Worm (Caenorhabditis elegans) whole organism, late embryonic: ENCODE measurements around the gene fbxa-24.

Experiments used
- C08G9.2 ChIP-seq: sonication (generic microtip); optimal IDR thresholded peaks from 2 replicates; lab custom pipeline; 2016; ENCODE audit warnings: mild to moderate bottlenecking, missing genetic modification characterization, moderate library complexity, missing compliant biosample characterization
- K09A11.1 ChIP-seq: sonication (generic microtip); optimal IDR thresholded peaks from 2 replicates; lab custom pipeline; 2017; ENCODE audit warnings: antibody characterized with exemption, mild to moderate bottlenecking, missing genetic modification characterization, missing compliant biosample characterization; ENCODE audit not compliant: insufficient read depth
- Y22D7AL.16 ChIP-seq: sonication (generic microtip); optimal IDR thresholded peaks from 2 replicates; lab custom pipeline; 2016; ENCODE audit warnings: missing genetic modification characterization, missing compliant biosample characterization
- ama-1 ChIP-seq: fragments of 150-350 bp; optimal IDR thresholded peaks from 2 replicates; lab custom pipeline; 2014
- ceh-14 ChIP-seq: sonication (generic microtip); optimal IDR thresholded peaks from 2 replicates; lab custom pipeline; 2016; ENCODE audit warnings: missing genotype, missing genetic modification characterization, missing compliant biosample characterization
- ceh-18 ChIP-seq: sonication (generic microtip); optimal IDR thresholded peaks from 2 replicates; lab custom pipeline; 2016; ENCODE audit warnings: missing genetic modification characterization, missing compliant biosample characterization
- ceh-2 ChIP-seq: sonication (generic microtip); optimal IDR thresholded peaks from 2 replicates; lab custom pipeline; 2016; ENCODE audit warnings: missing genotype, missing genetic modification characterization, missing compliant biosample characterization
- ceh-22 ChIP-seq: sonication (generic microtip); optimal IDR thresholded peaks from 2 replicates; lab custom pipeline; 2017; ENCODE audit warnings: missing biosample characterization, missing genetic modification characterization
- ceh-24 ChIP-seq: sonication (generic microtip); optimal IDR thresholded peaks from 2 replicates; lab custom pipeline; 2016; ENCODE audit warnings: mild to moderate bottlenecking, missing genetic modification characterization, missing compliant biosample characterization
- ceh-34 ChIP-seq: sonication (generic microtip); optimal IDR thresholded peaks from 2 replicates; lab custom pipeline; 2016; ENCODE audit warnings: mild to moderate bottlenecking, missing genetic modification characterization, missing compliant biosample characterization
- ceh-6 ChIP-seq: fragments of 200-800 bp; sonication (Bioruptor generic); optimal IDR thresholded peaks from 2 replicates; lab custom pipeline; 2018; ENCODE audit warnings: mild to moderate bottlenecking, missing genetic modification characterization, missing compliant biosample characterization
- elt-2 ChIP-seq: sonication (generic microtip); optimal IDR thresholded peaks from 2 replicates; lab custom pipeline; 2016; ENCODE audit warnings: missing genetic modification reagents, missing genetic modification characterization, missing compliant biosample characterization
- fax-1 ChIP-seq: sonication (generic microtip); optimal IDR thresholded peaks from 2 replicates; lab custom pipeline; 2016; ENCODE audit warnings: missing genotype, missing genetic modification characterization, missing compliant biosample characterization
- fkh-10 ChIP-seq: fragments of 150-350 bp; optimal IDR thresholded peaks from 2 replicates; lab custom pipeline; 2014; ENCODE audit warnings: missing biosample characterization, missing genetic modification reagents, missing genetic modification characterization
- fkh-6 ChIP-seq: sonication (generic microtip); optimal IDR thresholded peaks from 2 replicates; lab custom pipeline; 2016; ENCODE audit warnings: missing genetic modification characterization, missing compliant biosample characterization
- hlh-15 ChIP-seq: sonication (generic microtip); optimal IDR thresholded peaks from 2 replicates; lab custom pipeline; 2016; ENCODE audit warnings: missing genetic modification characterization, missing compliant biosample characterization
- hlh-6 ChIP-seq: sonication (generic microtip); optimal IDR thresholded peaks from 2 replicates; lab custom pipeline; 2016; ENCODE audit warnings: missing genotype, missing genetic modification characterization, missing compliant biosample characterization
- lin-11 ChIP-seq: fragments of 200-800 bp; sonication (Bioruptor generic); optimal IDR thresholded peaks from 2 replicates; lab custom pipeline; 2018; ENCODE audit warnings: mild to moderate bottlenecking, missing genetic modification characterization, missing compliant biosample characterization
- madf-2 ChIP-seq: sonication (generic microtip); optimal IDR thresholded peaks from 2 replicates; lab custom pipeline; 2017; ENCODE audit warnings: missing genetic modification characterization, missing compliant biosample characterization
- mec-3 ChIP-seq: sonication (generic microtip); optimal IDR thresholded peaks from 2 replicates; lab custom pipeline; 2016; ENCODE audit warnings: borderline replicate concordance, missing genetic modification characterization, missing compliant biosample characterization
- nhr-232 ChIP-seq: sonication (generic microtip); optimal IDR thresholded peaks from 2 replicates; lab custom pipeline; 2016; ENCODE audit warnings: missing genetic modification characterization, missing compliant biosample characterization
- npax-4 ChIP-seq: sonication (generic microtip); optimal IDR thresholded peaks from 2 replicates; lab custom pipeline; 2016; ENCODE audit warnings: missing genetic modification characterization, missing compliant biosample characterization
- odd-2 ChIP-seq: sonication (generic microtip); optimal IDR thresholded peaks from 2 replicates; lab custom pipeline; 2017; ENCODE audit warnings: antibody characterized with exemption, mild to moderate bottlenecking, missing genetic modification characterization, missing compliant biosample characterization
- pag-3 ChIP-seq: sonication (generic microtip); optimal IDR thresholded peaks from 2 replicates; lab custom pipeline; 2016; ENCODE audit warnings: missing compliant biosample characterization, missing genetic modification characterization, borderline replicate concordance
- pha-2 ChIP-seq: sonication (generic microtip); optimal IDR thresholded peaks from 2 replicates; lab custom pipeline; 2017; ENCODE audit warnings: mild to moderate bottlenecking, missing genetic modification characterization, missing compliant biosample characterization
- pha-4 ChIP-seq: fragments of 150-350 bp; optimal IDR thresholded peaks from 2 replicates; lab custom pipeline; 2018; ENCODE audit warnings: missing biosample characterization, missing genetic modification reagents, missing genetic modification characterization
- pros-1 ChIP-seq: fragments of 150-350 bp; optimal IDR thresholded peaks from 2 replicates; lab custom pipeline; 2014; ENCODE audit warnings: missing biosample characterization, missing genetic modification reagents, missing genetic modification characterization
- ref-2 ChIP-seq: sonication (generic microtip); optimal IDR thresholded peaks from 2 replicates; lab custom pipeline; 2016; ENCODE audit warnings: missing genetic modification characterization, missing compliant biosample characterization
- rnt-1 ChIP-seq: sonication (generic microtip); optimal IDR thresholded peaks from 2 replicates; lab custom pipeline; 2016; ENCODE audit warnings: missing genetic modification characterization, missing compliant biosample characterization
- sdc-2 ChIP-seq: sonication (generic microtip); optimal IDR thresholded peaks from 2 replicates; lab custom pipeline; 2016; ENCODE audit warnings: missing genotype, missing genetic modification characterization, missing compliant biosample characterization
- sox-4 ChIP-seq: sonication (generic microtip); optimal IDR thresholded peaks from 2 replicates; lab custom pipeline; 2017; ENCODE audit warnings: mild to moderate bottlenecking, missing genetic modification characterization, inconsistent platforms, missing compliant biosample characterization
- tbx-2 ChIP-seq: sonication (generic microtip); optimal IDR thresholded peaks from 2 replicates; lab custom pipeline; 2016; ENCODE audit warnings: missing genetic modification characterization, missing compliant biosample characterization
- unc-3 ChIP-seq, 2 experiments: fragments of 200-800 bp in 1 of 2; sonication (Bioruptor generic) in 1 of 2; sonication (generic microtip) in 1 of 2; conservative IDR thresholded peaks in 1 of 2; optimal IDR thresholded peaks in 1 of 2; 2 replicates each; pipeline versions ENCODE4 v1.3.6 to Lab custom; 2016 to 2022; ENCODE audit warnings: missing compliant biosample characterization in 2 of 2, missing genetic modification characterization in 2 of 2, missing genetic modification reagents in 1 of 2
- unc-42 ChIP-seq: sonication (generic microtip); optimal IDR thresholded peaks from 2 replicates; lab custom pipeline; 2016; ENCODE audit warnings: missing genotype, missing genetic modification characterization, missing compliant biosample characterization
- unc-86 ChIP-seq: sonication (generic microtip); optimal IDR thresholded peaks from 2 replicates; lab custom pipeline; 2016; ENCODE audit warnings: missing genetic modification characterization, missing compliant biosample characterization

The fbxa-24 gene

DNA sequence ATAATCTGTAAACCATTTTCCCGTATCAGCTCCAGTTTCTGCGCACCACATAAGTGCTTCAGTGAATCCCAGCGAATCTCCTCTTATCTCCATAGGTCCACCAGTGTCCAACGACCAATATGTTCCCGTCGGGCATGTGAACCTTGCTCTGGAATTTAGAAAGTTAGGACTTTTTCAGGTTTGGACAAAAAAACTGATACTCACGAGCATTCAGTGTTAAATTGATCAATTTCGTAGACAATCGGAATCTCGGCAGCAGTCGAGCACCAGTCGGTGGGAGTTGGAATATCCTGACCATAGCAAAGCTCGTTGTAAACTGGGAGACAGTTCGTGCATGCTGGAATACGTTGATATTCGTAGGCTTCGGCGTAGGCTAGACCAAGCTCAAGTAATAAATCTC lies 13.3 kb downstream of the fbxa-24 start:
- TF ChIP-seq madf-2 (tag; lab: Kevin White, UChicago) (no peak), ama-1 (lab: Kevin White, UChicago) (no peak), C08G9.2 (no peak), ceh-24 (no peak), sdc-2 (tag; lab: Kevin White, UChicago) (no peak), unc-42 (tag; lab: Kevin White, UChicago) (no peak), K09A11.1 (tag; lab: Kevin White, UChicago) (no peak), ref-2 (tag; lab: Kevin White, UChicago) (no peak), ceh-22 (tag; lab: Kevin White, UChicago) (no peak)

DNA sequence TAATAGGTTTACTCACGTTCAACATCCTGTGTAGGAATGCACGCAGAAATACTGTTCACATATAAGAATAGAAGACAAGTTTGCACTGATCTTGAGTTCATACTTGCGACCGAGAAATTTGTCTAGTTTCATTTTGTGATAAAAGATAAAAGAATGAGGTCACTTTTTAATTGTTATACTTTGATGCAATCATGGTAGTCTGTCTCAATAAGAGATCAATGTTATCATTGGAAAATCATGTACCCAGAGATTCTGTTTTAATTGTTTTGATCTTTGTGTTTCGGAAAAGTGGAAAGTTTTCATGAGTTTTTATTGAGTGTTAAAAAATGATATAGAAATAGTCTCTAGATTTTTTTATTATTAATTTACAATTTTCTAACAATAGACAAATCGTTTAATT lies 16.1 kb downstream of the fbxa-24 start, which contains the start of gene F54D10.9:
F54D10.9 (minus strand) TSS at position 101 of the 400 bp plus-strand sequence.
- TF ChIP-seq ceh-6 (GFP tag; lab: Kevin White, UChicago), result no peak
- TF ChIP-seq Y22D7AL.16 (tag; lab: Kevin White, UChicago), result no peak
- TF ChIP-seq fkh-10 (GFP tag; lab: Kevin White, UChicago), result no peak

ce11 chrII:3835915-3836314 lies 19.6 kb downstream of the fbxa-24 start, which contains the start of gene oac-4:
Gene oac-4, minus strand, starts transcription at chrII:3836015.
- no peak for TF ChIP-seq sox-4
- no peak for TF ChIP-seq ceh-2 (tag; lab: Kevin White, UChicago)
- TF ChIP-seq pha-2 (tag; lab: Kevin White, UChicago), result no peak
- TF ChIP-seq fax-1 (tag; lab: Kevin White, UChicago), result no peak
- TF ChIP-seq pha-4, result no peak
- no peak for TF ChIP-seq pag-3 (tag; lab: Kevin White, UChicago)
- no peak for TF ChIP-seq npax-4 (tag; lab: Kevin White, UChicago)
- no peak for TF ChIP-seq K09A11.1 (tag; lab: Kevin White, UChicago)
- no peak for TF ChIP-seq fkh-10 (GFP tag; lab: Kevin White, UChicago)
- TF ChIP-seq tbx-2 (tag; lab: Kevin White, UChicago), result no peak
- no peak for TF ChIP-seq ceh-24
- TF ChIP-seq hlh-15 (tag; lab: Kevin White, UChicago), result no peak
- TF ChIP-seq odd-2 (tag; lab: Kevin White, UChicago), result no peak
- TF ChIP-seq ceh-14 (tag; lab: Kevin White, UChicago), result no peak
- no peak for TF ChIP-seq hlh-6 (tag; lab: Kevin White, UChicago)
- no peak for TF ChIP-seq nhr-232 (tag; lab: Kevin White, UChicago)
- TF ChIP-seq lin-11 (tag; lab: Kevin White, UChicago), result no peak
- no peak for TF ChIP-seq ceh-34 (tag; lab: Kevin White, UChicago)

- no peak for TF ChIP-seq ceh-18 (tag; lab: Kevin White, UChicago)
- no peak for TF ChIP-seq unc-86 (tag; lab: Kevin White, UChicago)
- TF ChIP-seq mec-3 (tag; lab: Kevin White, UChicago), result no peak
- TF ChIP-seq ceh-34 (tag; lab: Kevin White, UChicago), result no peak
- TF ChIP-seq fkh-6 (tag; lab: Kevin White, UChicago), result no peak
- TF ChIP-seq fax-1 (tag; lab: Kevin White, UChicago), result no peak
- TF ChIP-seq rnt-1 (tag; lab: Kevin White, UChicago), result no peak
- TF ChIP-seq pros-1, result no peak
- TF ChIP-seq elt-2 (tag; lab: Kevin White, UChicago), result no peak
- no peak for TF ChIP-seq sox-4
- TF ChIP-seq, all 69 proteins: peak for 0
These were observed 23.2 kb downstream of the fbxa-24 start, which contains the start of gene C17A2.4 for ce11 chrII:3839562-3839961. Gene C17A2.4, plus strand, starts transcription at chrII:3839862.

ce11 chrII:3843305-3843704 lies 27.0 kb downstream of the fbxa-24 start, which contains the start of the genes C17A2.7 and C17A2.3:
Gene C17A2.7, minus strand, starts transcription at chrII:3843405.
Gene C17A2.3, plus strand, starts transcription at chrII:3843609.
- TF ChIP-seq ceh-2 (tag; lab: Kevin White, UChicago), result no peak
- TF ChIP-seq unc-3 (GFP tag; conservative IDR thresholded peaks at IDR 0.05; lab: Robert Waterston, UW), result no peak
- TF ChIP-seq unc-3 (tag; optimal IDR thresholded peaks at IDR 0.05; lab: Kevin White, UChicago), result no peak
- TF ChIP-seq, all 69 proteins: peak for 0
